Worm (Caenorhabditis elegans) whole organism, L1 larva: ENCODE measurements around the gene rpn-11.
"Not testable (repeated sequence)": the region's sequence is repeated elsewhere in the genome, so short reads cannot be mapped to it uniquely, and the experiment has no call there.

Experiments used
- nhr-77 ChIP-seq: fragments of 150-350 bp; optimal IDR thresholded peaks from 2 replicates; lab custom pipeline; 2014; ENCODE audit warnings: missing biosample characterization, missing genetic modification characterization
- nhr-85 ChIP-seq: sonication (generic microtip); peaks from one replicate; lab custom pipeline; 2016; ENCODE audit warnings: missing genetic modification characterization, inconsistent platforms, missing compliant biosample characterization
- pqm-1 ChIP-seq: sonication (generic microtip); optimal IDR thresholded peaks from 3 replicates; lab custom pipeline; 2017; ENCODE audit warnings: missing biosample characterization, missing genetic modification characterization

DNA sequence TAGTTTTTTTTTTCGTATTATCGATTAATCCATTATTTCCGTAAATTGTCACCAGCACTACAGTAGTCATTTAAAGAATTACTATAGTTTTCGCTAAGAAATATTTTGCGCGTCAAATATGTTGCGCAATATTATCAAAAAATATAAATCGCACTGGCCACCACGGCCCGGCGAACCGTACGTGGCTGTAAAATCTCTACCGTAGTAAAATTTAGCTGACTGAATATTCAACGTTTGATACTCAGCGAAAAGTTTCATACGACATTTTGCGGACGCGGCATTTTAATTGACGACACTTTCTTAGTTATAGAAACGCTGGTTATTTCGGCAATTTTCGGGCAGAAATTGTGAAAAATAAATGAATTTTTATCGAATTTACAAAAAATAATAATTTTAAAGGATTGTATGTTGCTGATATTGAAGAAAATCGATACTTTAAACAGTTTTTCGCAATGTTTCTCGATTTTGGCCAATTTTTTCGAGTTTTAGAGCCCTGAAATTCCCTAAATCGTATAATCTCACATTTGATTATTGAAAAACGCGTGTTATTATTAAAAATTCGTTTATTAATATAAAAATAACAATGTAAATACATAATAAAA lies 3.6 kb upstream of the rpn-11 start:
- TF ChIP-seq pqm-1, nhr-77 (tag; lab: Kevin White, UChicago): not testable (repeated sequence)
- TF ChIP-seq nhr-85 = peak; percentile 84
